Fruit fly (Drosophila melanogaster) whole organism, embryonic: Measurements from ENCODE around the gene CG3040.

Source experiments
- Asciz ChIP-seq: fragments of 200-800 bp; sonication (Bioruptor generic); optimal IDR thresholded peaks from 2 replicates; lab custom pipeline; 2017; ENCODE audit warnings: missing biosample characterization, mild to moderate bottlenecking, missing genetic modification characterization, missing genetic modification reagents
- Atf3 ChIP-seq: fragments of 200-800 bp; sonication (Bioruptor generic); optimal IDR thresholded peaks from 3 replicates; lab custom pipeline; 2016; ENCODE audit warnings: missing biosample characterization, missing genetic modification characterization
- Bteb2 ChIP-seq: fragments of 200-800 bp; sonication (Bioruptor generic); optimal IDR thresholded peaks from 2 replicates; lab custom pipeline; 2016; ENCODE audit warnings: missing biosample characterization, missing genetic modification characterization
- CG11398 ChIP-seq: fragments of 200-800 bp; sonication (Bioruptor generic); optimal IDR thresholded peaks from 2 replicates; lab custom pipeline; 2016; ENCODE audit warnings: missing biosample characterization, missing genetic modification characterization
- CG11456 ChIP-seq: fragments of 200-800 bp; sonication (Bioruptor generic); IDR thresholded peaks from 3 replicates; pipeline ENCODE4 v1.3.6; 2022; ENCODE audit warnings: missing biosample characterization, missing genetic modification characterization
- CG11723 ChIP-seq: fragments of 200-800 bp; sonication (Bioruptor generic); optimal IDR thresholded peaks from 2 replicates; lab custom pipeline; 2017; ENCODE audit warnings: missing biosample characterization, mild to moderate bottlenecking, missing genetic modification characterization
- CG12155 ChIP-seq: fragments of 200-800 bp; sonication (Bioruptor generic); optimal IDR thresholded peaks from 3 replicates; lab custom pipeline; 2016; ENCODE audit warnings: missing biosample characterization, missing genetic modification characterization
- CG12236 ChIP-seq: fragments of 200-800 bp; sonication (Bioruptor generic); optimal IDR thresholded peaks from 2 replicates; lab custom pipeline; 2016; ENCODE audit warnings: missing biosample characterization, missing genetic modification characterization
- CG13624 ChIP-seq: fragments of 200-800 bp; sonication (Bioruptor generic); optimal IDR thresholded peaks from 2 replicates; lab custom pipeline; 2016; ENCODE audit warnings: missing biosample characterization, missing genetic modification characterization
- CG14860 ChIP-seq: fragments of 200-800 bp; sonication (Bioruptor generic); IDR thresholded peaks from 3 replicates; pipeline ENCODE4 v1.3.6; 2022; ENCODE audit warnings: missing biosample characterization, missing genetic modification characterization; ENCODE audit not compliant: partially characterized antibody
- CG15269 ChIP-seq: fragments of 200-800 bp; sonication (Bioruptor generic); optimal IDR thresholded peaks from 2 replicates; lab custom pipeline; 2018; ENCODE audit warnings: missing biosample characterization, mild to moderate bottlenecking, missing genetic modification characterization, moderate library complexity
- CG17328 ChIP-seq: fragments of 200-800 bp; sonication (Bioruptor generic); IDR thresholded peaks from 2 replicates; pipeline ENCODE4 v1.3.6; 2022; ENCODE audit warnings: missing biosample characterization, missing genetic modification characterization
- CG17385 ChIP-seq: fragments of 200-800 bp; sonication (Bioruptor generic); optimal IDR thresholded peaks from 3 replicates; lab custom pipeline; 2018; ENCODE audit warnings: missing biosample characterization, mild to moderate bottlenecking, missing genetic modification characterization
- CG18011 ChIP-seq: fragments of 200-800 bp; sonication (Bioruptor generic); optimal IDR thresholded peaks from 2 replicates; lab custom pipeline; 2017; ENCODE audit warnings: missing biosample characterization, missing genetic modification characterization, mild to moderate bottlenecking, moderate library complexity, missing genotype
- CG18764 ChIP-seq: fragments of 200-800 bp; sonication (Bioruptor generic); optimal IDR thresholded peaks from 3 replicates; lab custom pipeline; 2016; ENCODE audit warnings: missing biosample characterization, missing genetic modification characterization
- CG2120 ChIP-seq: fragments of 200-800 bp; sonication (Bioruptor generic); optimal IDR thresholded peaks from 3 replicates; lab custom pipeline; 2016; ENCODE audit warnings: missing biosample characterization, missing genetic modification characterization
- CG2889 ChIP-seq: fragments of 200-800 bp; sonication (Bioruptor generic); IDR thresholded peaks from 3 replicates; pipeline ENCODE4 v1.3.6; 2022; ENCODE audit warnings: missing biosample characterization, missing genetic modification characterization
- CG3726 ChIP-seq: fragments of 200-800 bp; sonication (Bioruptor generic); IDR thresholded peaks from 3 replicates; pipeline ENCODE4, ENCODE4 v1.3.6; 2022; ENCODE audit warnings: missing biosample characterization, missing genetic modification characterization
- CG7786 ChIP-seq: fragments of 200-800 bp; sonication (Bioruptor generic); optimal IDR thresholded peaks from 2 replicates; lab custom pipeline; 2016; ENCODE audit warnings: missing biosample characterization, missing genetic modification characterization
- CG7839 ChIP-seq: fragments of 200-800 bp; sonication (Bioruptor generic); optimal IDR thresholded peaks from 3 replicates; lab custom pipeline; 2018; ENCODE audit warnings: missing biosample characterization, mild to moderate bottlenecking, missing genetic modification characterization, moderate library complexity
- CkIIα-i1 ChIP-seq: fragments of 200-800 bp; sonication (Bioruptor generic); IDR thresholded peaks from 2 replicates; pipeline ENCODE4 v1.3.6; 2022; ENCODE audit warnings: missing biosample characterization, missing genetic modification characterization
- Dfd ChIP-seq, 2 experiments: fragments of >200 bp; optimal IDR thresholded peaks; 2 replicates each; lab custom pipeline; 2017; ENCODE audit warnings: missing biosample characterization in 2 of 2, missing genetic modification characterization in 2 of 2
- Dll ChIP-seq: fragments of 200-800 bp; sonication (Bioruptor generic); IDR thresholded peaks from 4 replicates; pipeline ENCODE4 v1.3.6; 2022; ENCODE audit warnings: missing biosample characterization, missing genetic modification characterization; ENCODE audit not compliant: partially characterized antibody
- Doc3 ChIP-seq: fragments of 200-800 bp; sonication (Bioruptor generic); IDR thresholded peaks from 3 replicates; pipeline ENCODE4 v1.3.6; 2022; ENCODE audit warnings: missing biosample characterization, missing genetic modification characterization; ENCODE audit not compliant: partially characterized antibody
- H2.0 ChIP-seq: fragments of 200-800 bp; sonication (Bioruptor generic); IDR thresholded peaks from 2 replicates; pipeline ENCODE4 v1.3.6; 2022; ENCODE audit warnings: missing biosample characterization, missing genetic modification characterization
- HLHmδ ChIP-seq: fragments of 200-800 bp; sonication (Bioruptor generic); optimal IDR thresholded peaks from 2 replicates; lab custom pipeline; 2018; ENCODE audit warnings: missing biosample characterization, mild to moderate bottlenecking, missing genetic modification characterization, moderate library complexity
- Neu2 ChIP-seq: fragments of 200-800 bp; sonication (Bioruptor generic); optimal IDR thresholded peaks from 3 replicates; lab custom pipeline; 2016; ENCODE audit warnings: missing biosample characterization, missing genetic modification characterization, borderline replicate concordance
- Nf-YB ChIP-seq: fragments of 200-800 bp; sonication (Bioruptor generic); optimal IDR thresholded peaks from 3 replicates; lab custom pipeline; 2019; ENCODE audit warnings: missing biosample characterization, mild to moderate bottlenecking, missing genetic modification characterization, moderate library complexity
- Rfx ChIP-seq: fragments of 200-800 bp; sonication (Bioruptor generic); IDR thresholded peaks from 2 replicates; pipeline ENCODE4 v1.3.6; 2022; ENCODE audit warnings: missing biosample characterization, missing genetic modification characterization
- Rx ChIP-seq: fragments of 200-800 bp; sonication (Bioruptor generic); IDR thresholded peaks from 2 replicates; pipeline ENCODE4 v1.3.6; 2022; ENCODE audit warnings: missing biosample characterization, missing genetic modification characterization
- Sox100B ChIP-seq: fragments of 200-800 bp; sonication (Bioruptor generic); optimal IDR thresholded peaks from 3 replicates; lab custom pipeline; 2018; ENCODE audit warnings: missing biosample characterization, mild to moderate bottlenecking, missing genetic modification characterization
- Stat92E ChIP-seq, 3 experiments: fragments of >200 bp in 2 of 3; fragments of 200-800 bp in 1 of 3; sonication (Bioruptor generic) in 1 of 3; optimal IDR thresholded peaks; 2 replicates each; lab custom pipeline; 2017 to 2019; ENCODE audit warnings: missing biosample characterization in 3 of 3, missing genetic modification characterization in 3 of 3, mild to moderate bottlenecking in 1 of 3, moderate library complexity in 1 of 3
- TFAM ChIP-seq: fragments of 200-800 bp; sonication (Bioruptor generic); optimal IDR thresholded peaks from 2 replicates; lab custom pipeline; 2017; ENCODE audit warnings: missing biosample characterization, missing genetic modification characterization, inconsistent platforms
- Vsx1 ChIP-seq: fragments of 200-800 bp; sonication (Bioruptor generic); optimal IDR thresholded peaks from 2 replicates; lab custom pipeline; 2017; ENCODE audit warnings: missing biosample characterization, mild to moderate bottlenecking, missing genetic modification characterization, missing genetic modification reagents
- amos ChIP-seq: fragments of 200-800 bp; sonication (Bioruptor generic); IDR thresholded peaks from 2 replicates; pipeline ENCODE4 v1.3.6; 2022; ENCODE audit warnings: missing biosample characterization, missing genetic modification characterization; ENCODE audit not compliant: partially characterized antibody
- bcd ChIP-seq: fragments of 200-800 bp; sonication (Bioruptor generic); optimal IDR thresholded peaks from 2 replicates; lab custom pipeline; 2017; ENCODE audit warnings: missing biosample characterization, mild to moderate bottlenecking, missing genetic modification characterization
- fu2 ChIP-seq: fragments of 200-800 bp; sonication (Bioruptor generic); optimal IDR thresholded peaks from 2 replicates; lab custom pipeline; 2016; ENCODE audit warnings: missing biosample characterization, missing genetic modification characterization
- ind ChIP-seq: fragments of 200-800 bp; sonication (Bioruptor generic); optimal IDR thresholded peaks from 3 replicates; lab custom pipeline; 2016; ENCODE audit warnings: missing biosample characterization, missing genetic modification characterization
- kah ChIP-seq: fragments of 200-800 bp; sonication (Bioruptor generic); optimal IDR thresholded peaks from 2 replicates; lab custom pipeline; 2018; ENCODE audit warnings: missing biosample characterization, mild to moderate bottlenecking, missing genetic modification characterization
- ken ChIP-seq: fragments of 200-800 bp; sonication (Bioruptor generic); IDR thresholded peaks from 3 replicates; pipeline ENCODE4 v1.3.6; 2022; ENCODE audit warnings: missing biosample characterization, missing genetic modification characterization
- mam ChIP-seq: fragments of 200-800 bp; sonication (Bioruptor generic); optimal IDR thresholded peaks from 3 replicates; lab custom pipeline; 2016; ENCODE audit warnings: missing biosample characterization, missing genetic modification characterization
- onecut ChIP-seq: fragments of 200-800 bp; sonication (Bioruptor generic); IDR thresholded peaks from 2 replicates; pipeline ENCODE4 v1.3.6; 2022; ENCODE audit warnings: missing biosample characterization, missing genetic modification characterization
- otp ChIP-seq: fragments of 200-800 bp; sonication (Bioruptor generic); IDR thresholded peaks from 3 replicates; pipeline ENCODE4, ENCODE4 v1.3.6; 2022; ENCODE audit warnings: missing biosample characterization, missing genetic modification characterization
- p53 ChIP-seq: fragments of 200-800 bp; sonication (Bioruptor generic); optimal IDR thresholded peaks from 2 replicates; lab custom pipeline; 2016; ENCODE audit warnings: missing biosample characterization, missing genetic modification characterization
- pzg ChIP-seq: fragments of 200-800 bp; sonication (Bioruptor generic); optimal IDR thresholded peaks from 3 replicates; lab custom pipeline; 2018; ENCODE audit warnings: missing biosample characterization, mild to moderate bottlenecking, missing genetic modification characterization, moderate library complexity
- run ChIP-seq: fragments of 200-800 bp; sonication (Bioruptor generic); optimal IDR thresholded peaks from 3 replicates; lab custom pipeline; 2018; ENCODE audit warnings: missing biosample characterization, mild to moderate bottlenecking, missing genetic modification characterization
- shn ChIP-seq: fragments of 200-800 bp; sonication (Bioruptor generic); optimal IDR thresholded peaks from 3 replicates; lab custom pipeline; 2016; ENCODE audit warnings: missing biosample characterization, missing genetic modification characterization
- usp ChIP-seq: fragments of >200 bp; optimal IDR thresholded peaks from 2 replicates; lab custom pipeline; 2017; ENCODE audit warnings: missing biosample characterization, missing genetic modification characterization
- vvl ChIP-seq: fragments of 200-800 bp; sonication (Bioruptor generic); IDR thresholded peaks from 2 replicates; pipeline ENCODE4 v1.3.6; 2022; ENCODE audit warnings: missing biosample characterization, missing genetic modification characterization
- wdn ChIP-seq: fragments of 200-800 bp; sonication (Bioruptor generic); IDR thresholded peaks from 2 replicates; pipeline ENCODE4 v1.3.6; 2022; ENCODE audit warnings: missing biosample characterization, missing genetic modification characterization

CG3040 gene

DNA sequence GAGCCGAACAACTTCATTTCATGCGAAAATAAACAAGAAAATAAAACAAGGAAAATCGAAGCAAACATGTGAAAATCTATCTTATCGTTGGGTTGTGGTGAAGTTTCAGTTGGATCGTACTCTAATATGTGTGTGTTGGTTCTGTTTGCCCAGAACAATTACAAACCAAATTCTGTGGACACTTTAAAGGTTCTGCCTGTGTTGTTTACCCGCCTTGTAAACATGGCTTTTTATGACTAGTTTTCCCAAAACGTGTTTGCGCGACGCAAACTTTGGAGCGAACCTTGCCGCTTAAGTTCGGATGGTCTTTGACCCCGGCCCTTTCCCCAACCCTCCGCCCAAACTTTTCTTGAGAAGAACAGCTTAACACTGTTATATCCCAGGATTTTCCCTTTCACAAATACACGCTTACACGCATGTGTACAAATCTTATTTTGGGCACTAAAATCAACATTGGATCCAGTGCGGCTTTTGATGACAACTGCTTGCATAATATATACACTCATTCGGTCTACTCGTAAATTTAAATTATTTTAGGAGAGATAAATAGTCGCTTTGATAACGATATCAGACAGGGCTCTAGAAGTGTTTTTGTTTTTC, 31.0 kb upstream of the CG3040 start (continued):
- TF ChIP-seq CG18764 (GFP tag; lab: Kevin White, UChicago) (peak; percentile 90), CG17385 (peak; percentile 71), Neu2 (GFP tag; lab: Kevin White, UChicago) (peak; percentile 44), bcd (GFP tag; lab: Kevin White, UChicago) (peak; percentile 79), CG11456 (GFP tag; lab: Robert Waterston, UW) (peak; percentile 81), CG11723 (GFP tag; lab: Kevin White, UChicago) (peak; percentile 84), run (tag; lab: Kevin White, UChicago) (peak; percentile 48), Atf3 (GFP tag; lab: Kevin White, UChicago) (peak; percentile 87), ken (GFP tag; lab: Robert Waterston, UW) (peak; percentile 76; the same call in 2 of the 3 replicates), CG3726 (GFP tag; lab: Robert Waterston, UW) (peak; percentile 54; the same call in 1 of the 3 replicates), CG12236 (GFP tag; lab: Kevin White, UChicago) (peak; percentile 97), HLHmδ (peak; percentile 94), mam (GFP tag; lab: Kevin White, UChicago) (peak; percentile 39), Nf-YB (GFP tag; lab: Kevin White, UChicago) (peak; percentile 74), Bteb2 (peak; percentile 57), wdn (GFP tag; lab: Robert Waterston, UW) (peak; percentile 67), Dll (GFP tag; lab: Robert Waterston, UW) (no peak), TFAM (GFP tag; lab: Kevin White, UChicago) (peak; percentile 64), onecut (GFP tag; lab: Robert Waterston, UW) (peak; percentile 83), CG11398 (GFP tag; lab: Kevin White, UChicago) (peak; percentile 94), CG7839 (tag; lab: Kevin White, UChicago) (peak; percentile 64), CG15269 (tag; lab: Kevin White, UChicago) (peak; percentile 67), CG14860 (GFP tag; lab: Robert Waterston, UW) (no peak), Dfd (GFP tag; optimal IDR thresholded peaks at IDR 0.05; lab: Kevin White, UChicago) (no peak), pzg (no peak), p53 (GFP tag; lab: Kevin White, UChicago) (peak; percentile 81), CkIIα-i1 (no peak), CG2120 (GFP tag; lab: Kevin White, UChicago) (peak; percentile 46), ind (GFP tag; lab: Kevin White, UChicago) (peak; percentile 8), CG13624 (peak; percentile 73), fu2 (GFP tag; lab: Kevin White, UChicago) (peak; percentile 26), CG7786 (GFP tag; lab: Kevin White, UChicago) (peak; percentile 73), amos (GFP tag; lab: Robert Waterston, UW) (no peak), CG2889 (GFP tag; lab: Robert Waterston, UW) (0 out of 3 replicates have a peak, but pooled peaks have one; percentile 25), Asciz (GFP tag; lab: Kevin White, UChicago) (peak; percentile 94), Vsx1 (GFP tag; lab: Kevin White, UChicago) (peak; percentile 93), CG18011 (peak; percentile 39), shn (GFP tag; lab: Kevin White, UChicago) (peak; percentile 80), CG12155 (peak; percentile 42), kah (GFP tag; lab: Kevin White, UChicago) (peak; percentile 45), CG17328 (peak; percentile 74), usp (no peak), vvl (peak; percentile 79), Rfx (peak; percentile 64), Stat92E (GFP tag; optimal IDR thresholded peaks at IDR 0.05; lab: Kevin White, UChicago) (peak in 1 of 3 experiments; percentile 85), Sox100B (GFP tag; lab: Kevin White, UChicago) (peak; percentile 85), Doc3 (GFP tag; lab: Robert Waterston, UW) (no peak), otp (GFP tag; lab: Robert Waterston, UW) (peak; percentile 95), H2.0 (GFP tag; lab: Robert Waterston, UW) (peak; percentile 44; the same call in 1 of the 2 replicates), Rx (peak; percentile 61)
